Worm (Caenorhabditis elegans): Measurements from ENCODE around the gene ssup-72.
A peak's percentile ranks its signal among the peaks of the same experiment; 100 is the strongest.

ssup-72 gene

DNA sequence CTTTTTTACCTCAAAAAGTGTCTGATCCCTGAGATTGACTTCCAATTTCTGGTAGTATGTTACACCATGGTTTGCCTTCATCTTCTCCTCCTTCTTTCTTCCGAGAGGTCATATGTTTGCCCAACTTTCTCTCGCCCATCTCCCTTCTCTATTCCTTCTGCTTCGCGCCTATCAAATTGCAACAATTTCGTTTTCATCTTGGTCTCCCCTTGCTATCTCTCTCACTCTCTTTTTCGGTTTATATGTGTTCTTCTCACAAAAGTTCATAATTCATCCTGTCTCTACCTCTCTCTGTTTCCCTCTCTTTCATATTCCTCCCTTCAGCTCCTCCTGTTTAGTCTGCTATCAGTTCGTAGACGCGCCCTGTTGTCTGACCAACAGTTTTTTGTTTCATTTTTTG lies 50.3 kb downstream of the ssup-72 start:
- TF ChIP-seq ets-5 (GFP tag; IDR thresholded peaks at IDR 0.05) (no peak), swsn-7 (tag; optimal IDR thresholded peaks at IDR 0.05) (no peak), alr-1 (tag; optimal IDR thresholded peaks at IDR 0.05; ENCODE audit: borderline replicate concordance) (no peak), unc-98 (GFP tag; IDR thresholded peaks at IDR 0.05) (no peak), pax-3 (tag; optimal IDR thresholded peaks at IDR 0.05) (no peak), nhr-28 (tag; optimal IDR thresholded peaks at IDR 0.05) (no peak), ces-1 (GFP tag; optimal IDR thresholded peaks at IDR 0.05) (no peak), isw-1 (GFP tag; IDR thresholded peaks at IDR 0.05) (no peak), dsc-1 (tag; optimal IDR thresholded peaks at IDR 0.05) (no peak), fkh-4 (tag; optimal IDR thresholded peaks at IDR 0.05; ENCODE audit: borderline replicate concordance) (no peak), ama-1 (optimal IDR thresholded peaks at IDR 0.05) (no peak), unc-62 (GFP tag; optimal IDR thresholded peaks at IDR 0.05) (no peak), F16B12.6 (tag; optimal IDR thresholded peaks at IDR 0.05) (no peak), zag-1 (tag; optimal IDR thresholded peaks at IDR 0.05) (no peak), ceh-63 (GFP tag; optimal IDR thresholded peaks at IDR 0.05) (no peak), dpl-1 (GFP tag; optimal IDR thresholded peaks at IDR 0.05) (no peak), ceh-88 (GFP tag; IDR thresholded peaks at IDR 0.05) (no peak), elt-2 (tag; optimal IDR thresholded peaks at IDR 0.05) (no peak), unc-130 (tag; optimal IDR thresholded peaks at IDR 0.05) (peak; percentile 74), unc-30 (tag; optimal IDR thresholded peaks at IDR 0.05) (no peak), ztf-11 (tag; optimal IDR thresholded peaks at IDR 0.05) (no peak), ztf-4 (tag; optimal IDR thresholded peaks at IDR 0.05) (no peak), pqm-1 (tag; optimal IDR thresholded peaks at IDR 0.05) (no peak), hlh-4 (tag; optimal IDR thresholded peaks at IDR 0.05) (no peak), xbp-1 (tag; optimal IDR thresholded peaks at IDR 0.05) (no peak), nhr-71 (tag; optimal IDR thresholded peaks at IDR 0.05) (peak; percentile 51), fkh-8 (tag; optimal IDR thresholded peaks at IDR 0.05) (no peak), sptf-1 (tag; optimal IDR thresholded peaks at IDR 0.05) (no peak), grh-1 (GFP tag; IDR thresholded peaks at IDR 0.05) (no peak), aly-2 (tag; optimal IDR thresholded peaks at IDR 0.05) (no peak), mef-2 (tag; optimal IDR thresholded peaks at IDR 0.05) (no peak), nhr-12 (tag; optimal IDR thresholded peaks at IDR 0.05) (no peak), egl-13 (tag; optimal IDR thresholded peaks at IDR 0.05) (no peak), efl-3 (GFP tag; optimal IDR thresholded peaks at IDR 0.05) (no peak), sox-4 (tag; optimal IDR thresholded peaks at IDR 0.05) (no peak), sup-37 (GFP tag; optimal IDR thresholded peaks at IDR 0.05) (no peak), mep-1 (tag; optimal IDR thresholded peaks at IDR 0.05) (peak; percentile 23), lin-35 (GFP tag; optimal IDR thresholded peaks at IDR 0.05) (peak; percentile 11 to 19), C16A3.4 (tag; optimal IDR thresholded peaks at IDR 0.05) (no peak), skn-1 (tag; optimal IDR thresholded peaks at IDR 0.05) (peak; percentile 23), snu-23 (GFP tag; optimal IDR thresholded peaks at IDR 0.05) (peak; percentile 33), ceh-8 (GFP tag; optimal IDR thresholded peaks at IDR 0.05) (no peak), Y116A8C.19 (tag; optimal IDR thresholded peaks at IDR 0.05; ENCODE audit: borderline replicate concordance) (no peak), nhr-19 (GFP tag; conservative IDR thresholded peaks at IDR 0.05) (peak; percentile 36; the same call in 1 of the 2 replicates), tlp-1 (tag; optimal IDR thresholded peaks at IDR 0.05) (no peak), zip-4 (GFP tag; optimal IDR thresholded peaks at IDR 0.05) (no peak), fos-1 (tag; optimal IDR thresholded peaks at IDR 0.05) (no peak), C34B4.2 (tag; optimal IDR thresholded peaks at IDR 0.05) (no peak), blmp-1 (tag; optimal IDR thresholded peaks at IDR 0.05) (peak; percentile 99), nhr-76 (tag; optimal IDR thresholded peaks at IDR 0.05) (no peak), jun-1 (tag; optimal IDR thresholded peaks at IDR 0.05) (no peak), fkh-10 (GFP tag; optimal IDR thresholded peaks at IDR 0.05) (no peak), nhr-237 (tag; optimal IDR thresholded peaks at IDR 0.05) (no peak), snpc-4 (tag; optimal IDR thresholded peaks at IDR 0.05) (no peak), mab-9 (GFP tag; IDR thresholded peaks at IDR 0.05) (no peak)
